Worm (Caenorhabditis elegans) whole organism, L4 larva: ENCODE results near the gene Y67D8B.5.

Experiments used
- D1046.2 ChIP-seq: fragments of 200-800 bp; sonication (Bioruptor generic); IDR thresholded peaks from 2 replicates; pipeline ENCODE4 v1.3.6; 2022; ENCODE audit warnings: missing genetic modification characterization, missing compliant biosample characterization
- F44E2.7 ChIP-seq: fragments of 200-800 bp; sonication (Bioruptor generic); IDR thresholded peaks from 2 replicates; pipeline ENCODE4 v2.1.2; 2022; ENCODE audit warnings: missing genetic modification characterization, missing compliant biosample characterization
- T20F7.1 ChIP-seq: fragments of 200-800 bp; sonication (Bioruptor generic); optimal IDR thresholded peaks from 2 replicates; lab custom pipeline; 2018; ENCODE audit warnings: mild to moderate bottlenecking, missing genetic modification characterization, missing compliant biosample characterization
- T26A8.4 ChIP-seq: fragments of 200-800 bp; sonication (Bioruptor generic); IDR thresholded peaks from 2 replicates; pipeline ENCODE4 v1.3.6; 2022; ENCODE audit warnings: missing genetic modification characterization, missing compliant biosample characterization
- Y5F2A.4 ChIP-seq: fragments of 200-800 bp; sonication (Bioruptor generic); optimal IDR thresholded peaks from 2 replicates; lab custom pipeline; 2018; ENCODE audit warnings: mild to moderate bottlenecking, missing genetic modification characterization, missing compliant biosample characterization
- Y75B8A.6 ChIP-seq: fragments of 200-800 bp; sonication (Bioruptor generic); IDR thresholded peaks from 2 replicates; pipeline ENCODE4 v1.3.6; 2022; ENCODE audit warnings: missing genetic modification reagents, missing genetic modification characterization, missing compliant biosample characterization
- aha-1 ChIP-seq: fragments of 150-350 bp; peaks from one replicate; lab custom pipeline; 2014; ENCODE audit warnings: missing biosample characterization, missing genetic modification characterization
- ama-1 ChIP-seq: fragments of 150-350 bp; optimal IDR thresholded peaks from 2 replicates; lab custom pipeline; 2014; ENCODE audit warnings: inconsistent platforms, mixed read lengths
- attf-4 ChIP-seq: sonication (generic microtip); optimal IDR thresholded peaks from 3 replicates; lab custom pipeline; 2017; ENCODE audit warnings: missing biosample characterization, missing genetic modification characterization
- ceh-44 ChIP-seq: fragments of 200-800 bp; sonication (Bioruptor generic); IDR thresholded peaks from 2 replicates; pipeline ENCODE4 v1.3.6; 2022; ENCODE audit warnings: missing genetic modification reagents, missing genetic modification characterization, missing compliant biosample characterization
- ces-1 ChIP-seq: fragments of 150-350 bp; sonication (generic microtip); optimal IDR thresholded peaks from 4 replicates; lab custom pipeline; 2014; ENCODE audit warnings: missing biosample characterization, missing genetic modification reagents, missing genetic modification characterization
- ctbp-1 ChIP-seq: fragments of 200-800 bp; sonication (Bioruptor generic); IDR thresholded peaks from 2 replicates; pipeline ENCODE4 v1.3.6; 2022; ENCODE audit warnings: missing genetic modification reagents, missing genetic modification characterization, missing compliant biosample characterization
- daf-12 ChIP-seq: fragments of 150-350 bp; optimal IDR thresholded peaks from 2 replicates; lab custom pipeline; 2014; ENCODE audit warnings: missing biosample characterization, missing genetic modification reagents, missing genetic modification characterization
- daf-16 ChIP-seq, 3 experiments: sonication (generic microtip); optimal IDR thresholded peaks; 2 replicates each; lab custom pipeline; 2016 to 2017; ENCODE audit warnings: missing genetic modification characterization in 3 of 3, missing genetic modification reagents in 3 of 3, mild to moderate bottlenecking in 2 of 3, missing compliant biosample characterization in 2 of 3, missing biosample characterization in 1 of 3, moderate library complexity in 1 of 3
- daf-8 ChIP-seq: fragments of 200-800 bp; sonication (Bioruptor generic); IDR thresholded peaks from 2 replicates; pipeline ENCODE4 v1.3.6; 2022; ENCODE audit warnings: missing genetic modification characterization, missing compliant biosample characterization
- dmd-8 ChIP-seq: fragments of 200-800 bp; sonication (Bioruptor generic); IDR thresholded peaks from 2 replicates; pipeline ENCODE4 v1.3.6; 2022; ENCODE audit warnings: missing genetic modification characterization, missing compliant biosample characterization
- dmd-9 ChIP-seq: fragments of 200-800 bp; sonication (Bioruptor generic); IDR thresholded peaks from 2 replicates; pipeline ENCODE4 v1.3.6; 2022; ENCODE audit warnings: missing genetic modification reagents, missing genetic modification characterization, missing compliant biosample characterization
- dpl-1 ChIP-seq: fragments of 150-350 bp; optimal IDR thresholded peaks from 2 replicates; lab custom pipeline; 2014; ENCODE audit warnings: missing biosample characterization, missing genetic modification reagents, missing genetic modification characterization
- gei-8 ChIP-seq: fragments of 200-800 bp; sonication (Bioruptor generic); optimal IDR thresholded peaks from 2 replicates; lab custom pipeline; 2018; ENCODE audit warnings: mild to moderate bottlenecking, missing genetic modification characterization, missing compliant biosample characterization
- hlh-11 ChIP-seq: fragments of 200-800 bp; sonication (Bioruptor generic); optimal IDR thresholded peaks from 2 replicates; lab custom pipeline; 2018; ENCODE audit warnings: mild to moderate bottlenecking, missing genetic modification characterization, missing compliant biosample characterization
- hlh-30 ChIP-seq: sonication (generic microtip); optimal IDR thresholded peaks from 2 replicates; lab custom pipeline; 2017; ENCODE audit warnings: antibody characterized with exemption, mild to moderate bottlenecking, missing genetic modification characterization, missing compliant biosample characterization; ENCODE audit not compliant: insufficient read depth
- lim-7 ChIP-seq: fragments of 200-800 bp; sonication (Bioruptor generic); IDR thresholded peaks from 2 replicates; pipeline ENCODE4 v1.3.6; 2022; ENCODE audit warnings: missing genetic modification characterization, missing compliant biosample characterization
- lin-13 ChIP-seq: fragments of 150-350 bp; optimal IDR thresholded peaks from 2 replicates; lab custom pipeline; 2014; ENCODE audit warnings: missing biosample characterization, missing genetic modification reagents, missing genetic modification characterization
- lin-15B ChIP-seq: fragments of 150-350 bp; sonication (generic microtip); optimal IDR thresholded peaks from 3 replicates; lab custom pipeline; 2014; ENCODE audit warnings: missing biosample characterization, missing genetic modification characterization
- lir-3 ChIP-seq: sonication (generic microtip); optimal IDR thresholded peaks from 2 replicates; lab custom pipeline; 2016; ENCODE audit warnings: mild to moderate bottlenecking, missing genetic modification characterization, missing compliant biosample characterization
- lsy-2 ChIP-seq, 2 experiments: fragments of 150-350 bp in 1 of 2; sonication (generic microtip) in 1 of 2; optimal IDR thresholded peaks; 2 replicates each; lab custom pipeline; 2014 to 2017; ENCODE audit warnings: missing biosample characterization in 2 of 2, missing genetic modification characterization in 2 of 2
- madf-5 ChIP-seq, 2 experiments: fragments of 200-800 bp; sonication (Bioruptor generic); IDR thresholded peaks; 2 replicates each; pipeline ENCODE4 v1.3.6; 2022; ENCODE audit warnings: missing compliant biosample characterization in 2 of 2, missing genetic modification characterization in 2 of 2
- madf-9 ChIP-seq: fragments of 200-800 bp; sonication (Bioruptor generic); conservative IDR thresholded peaks from 2 replicates; pipeline ENCODE4 v1.3.6; 2022; ENCODE audit warnings: missing genetic modification reagents, missing genetic modification characterization, missing compliant biosample characterization
- mdl-1 ChIP-seq, 2 experiments: fragments of 150-350 bp in 1 of 2; sonication (generic microtip) in 1 of 2; optimal IDR thresholded peaks; 2 replicates each; lab custom pipeline; 2014 to 2017; ENCODE audit warnings: missing biosample characterization in 2 of 2, missing genetic modification characterization in 2 of 2
- mdt-29 ChIP-seq: fragments of 200-800 bp; sonication (Bioruptor generic); IDR thresholded peaks from 2 replicates; pipeline ENCODE4 v1.3.6; 2022; ENCODE audit warnings: missing genetic modification reagents, missing genetic modification characterization, missing compliant biosample characterization
- mep-1 ChIP-seq: fragments of 150-350 bp; sonication (generic microtip); optimal IDR thresholded peaks from 3 replicates; lab custom pipeline; 2014; ENCODE audit warnings: missing biosample characterization, missing genetic modification characterization
- mxl-2 ChIP-seq: fragments of 200-800 bp; sonication (Bioruptor generic); conservative IDR thresholded peaks from 2 replicates; pipeline ENCODE4 v1.3.6; 2022; ENCODE audit warnings: missing genetic modification reagents, missing genetic modification characterization, missing compliant biosample characterization
- mxl-3 ChIP-seq: fragments of 200-800 bp; sonication (Bioruptor generic); optimal IDR thresholded peaks from 2 replicates; lab custom pipeline; 2018; ENCODE audit warnings: mild to moderate bottlenecking, missing genetic modification characterization, missing compliant biosample characterization
- nhr-10 ChIP-seq: fragments of 150-350 bp; optimal IDR thresholded peaks from 2 replicates; lab custom pipeline; 2014; ENCODE audit warnings: missing biosample characterization, missing genetic modification characterization
- nhr-11 ChIP-seq: fragments of 150-350 bp; optimal IDR thresholded peaks from 2 replicates; lab custom pipeline; 2014; ENCODE audit warnings: missing biosample characterization, missing genetic modification characterization
- nhr-28 ChIP-seq: fragments of 150-350 bp; optimal IDR thresholded peaks from 2 replicates; lab custom pipeline; 2014; ENCODE audit warnings: missing biosample characterization, missing genetic modification characterization
- nhr-77 ChIP-seq: fragments of 150-350 bp; optimal IDR thresholded peaks from 2 replicates; lab custom pipeline; 2014; ENCODE audit warnings: missing biosample characterization, missing genetic modification characterization
- pha-4 ChIP-seq, 2 experiments: fragments of 150-350 bp in 1 of 2; fragments of 200-800 bp in 1 of 2; sonication (Bioruptor generic) in 1 of 2; IDR thresholded peaks in 1 of 2; optimal IDR thresholded peaks in 1 of 2; 2 replicates each; pipeline versions ENCODE4 v1.3.6 to Lab custom; 2014 to 2022; ENCODE audit warnings: missing genetic modification characterization in 2 of 2, missing genetic modification reagents in 2 of 2, missing biosample characterization in 1 of 2, missing compliant biosample characterization in 1 of 2
- pqm-1 ChIP-seq: sonication (generic microtip); optimal IDR thresholded peaks from 2 replicates; lab custom pipeline; 2017; ENCODE audit warnings: missing biosample characterization, missing genetic modification characterization
- saeg-2 ChIP-seq: fragments of 200-800 bp; sonication (Bioruptor generic); IDR thresholded peaks from 2 replicates; pipeline ENCODE4 v1.3.6; 2022; ENCODE audit warnings: missing genetic modification reagents, missing genetic modification characterization, missing compliant biosample characterization
- set-16 ChIP-seq: fragments of 200-800 bp; sonication (Bioruptor generic); IDR thresholded peaks from 2 replicates; pipeline ENCODE4 v1.3.6; 2022; ENCODE audit warnings: missing genetic modification reagents, missing genetic modification characterization, missing compliant biosample characterization
- snpc-1.2 ChIP-seq: fragments of 200-800 bp; sonication (Bioruptor generic); IDR thresholded peaks from 2 replicates; pipeline ENCODE4 v1.3.6; 2022; ENCODE audit warnings: missing genetic modification reagents, missing genetic modification characterization, missing compliant biosample characterization
- spr-1 ChIP-seq: sonication (generic microtip); optimal IDR thresholded peaks from 2 replicates; lab custom pipeline; 2016; ENCODE audit warnings: mild to moderate bottlenecking, missing genetic modification characterization, missing compliant biosample characterization
- tag-97 ChIP-seq: fragments of 200-800 bp; sonication (Bioruptor generic); IDR thresholded peaks from 2 replicates; pipeline ENCODE4 v1.3.6; 2022; ENCODE audit warnings: missing genetic modification characterization, missing compliant biosample characterization
- tra-1 ChIP-seq: fragments of 200-800 bp; sonication (Bioruptor generic); IDR thresholded peaks from 2 replicates; pipeline ENCODE4 v1.3.6; 2022; ENCODE audit warnings: missing genetic modification reagents, missing genetic modification characterization, missing compliant biosample characterization
- unc-62 ChIP-seq, 3 experiments: fragments of 150-350 bp in 1 of 3; sonication (generic microtip); optimal IDR thresholded peaks in 2 of 3; peaks in 1 of 3; 1 replicate in 1 of 3; 2 replicates in 2 of 3; lab custom pipeline; 2014 to 2017; ENCODE audit warnings: missing biosample characterization in 3 of 3, missing genetic modification characterization in 3 of 3, missing genetic modification reagents in 3 of 3, missing genotype in 1 of 3
- zag-1 ChIP-seq: fragments of 150-350 bp; optimal IDR thresholded peaks from 2 replicates; lab custom pipeline; 2014; ENCODE audit warnings: missing biosample characterization, missing genetic modification characterization
- zfp-2 ChIP-seq: sonication (generic microtip); optimal IDR thresholded peaks from 2 replicates; lab custom pipeline; 2016; ENCODE audit warnings: mild to moderate bottlenecking, missing genetic modification characterization, missing compliant biosample characterization
- ztf-11 ChIP-seq: fragments of 150-350 bp; optimal IDR thresholded peaks from 2 replicates; lab custom pipeline; 2014; ENCODE audit warnings: missing biosample characterization, missing genetic modification characterization
- ztf-7 ChIP-seq: fragments of 150-350 bp; optimal IDR thresholded peaks from 2 replicates; lab custom pipeline; 2014; ENCODE audit warnings: missing biosample characterization, missing genetic modification characterization

Y67D8B.5 gene

DNA sequence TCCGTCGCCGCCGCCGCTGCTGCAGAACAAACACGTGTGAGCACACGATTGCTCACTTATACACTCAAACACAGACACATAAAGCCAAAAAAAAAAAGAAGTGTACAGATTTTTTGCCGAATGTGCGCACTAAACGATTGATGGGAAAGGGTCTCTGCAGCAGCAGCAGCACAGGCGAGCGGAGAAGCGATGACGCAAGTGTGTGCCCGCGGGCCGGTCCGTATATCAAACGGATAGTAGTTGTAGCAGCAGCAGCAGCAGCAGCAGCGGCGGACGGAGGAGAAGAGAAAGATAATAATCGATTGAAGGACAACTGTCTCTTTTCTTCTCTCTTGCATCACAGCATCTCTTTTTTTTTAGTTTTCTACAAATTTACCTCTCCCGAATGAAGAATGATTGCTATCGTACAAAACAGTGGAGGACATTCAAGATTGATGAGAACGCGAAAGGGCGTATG lies 31.3 kb downstream of the Y67D8B.5 start (continued):
- TF ChIP-seq dmd-8 (no peak), hlh-11 (tag; lab: Kevin White, UChicago) (peak; percentile 85), spr-1 (tag; lab: Kevin White, UChicago) (peak; percentile 13), ces-1 (no peak), attf-4 (tag; lab: Kevin White, UChicago) (no peak), F44E2.7 (GFP tag; lab: Robert Waterston, UW) (no peak), madf-5 (GFP tag; IDR thresholded peaks at IDR 0.05; lab: Robert Waterston, UW) (0 out of 4 replicates have a peak, but pooled peaks of 1 of the 2 experiments have one; percentile 46), aha-1 (tag; lab: Kevin White, UChicago) (peak; percentile 96), D1046.2 (GFP tag; lab: Robert Waterston, UW) (0 out of 2 replicates have a peak, but pooled peaks have one; percentile 17), nhr-28 (tag; lab: Kevin White, UChicago) (peak; percentile 59), mdl-1 (tag; optimal IDR thresholded peaks at IDR 0.05; lab: Kevin White, UChicago) (peak in 1 of 2 experiments; percentile 56), dpl-1 (no peak), lin-13 (GFP tag; lab: Kevin White, UChicago) (no peak), daf-12 (no peak), zag-1 (no peak), lsy-2 (tag; optimal IDR thresholded peaks at IDR 0.05; lab: Kevin White, UChicago) (peak in 1 of 2 experiments; percentile 16)

DNA sequence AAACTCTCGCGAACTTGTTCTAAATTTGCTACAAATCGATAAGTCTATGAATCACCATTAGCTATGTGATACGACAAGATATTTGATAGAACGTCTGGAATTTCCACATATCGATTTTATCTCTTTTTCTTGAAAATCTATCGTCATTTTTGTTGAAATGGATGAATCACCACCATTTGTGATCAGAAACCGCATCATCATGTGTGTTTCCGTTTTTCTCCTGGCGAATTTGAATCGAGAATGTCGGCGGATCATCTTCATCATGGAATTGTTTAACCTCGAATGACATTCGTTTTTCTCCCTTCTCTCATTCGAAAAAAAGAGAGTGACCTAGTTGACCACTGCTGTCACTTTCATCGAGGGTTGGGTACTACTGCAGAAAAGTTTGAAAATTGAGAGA lies 32.1 kb downstream of the Y67D8B.5 start:
- TF ChIP-seq pqm-1 (tag; lab: Kevin White, UChicago) (no peak), T26A8.4 (GFP tag; lab: Robert Waterston, UW) (peak; percentile 51), tra-1 (no peak), zfp-2 (no peak), Y75B8A.6 (GFP tag; lab: Robert Waterston, UW) (no peak), ztf-11 (tag; lab: Kevin White, UChicago) (no peak), daf-16 (GFP tag; optimal IDR thresholded peaks at IDR 0.05; lab: Kevin White, UChicago) (no peak), daf-16 (tag; optimal IDR thresholded peaks at IDR 0.05; lab: Kevin White, UChicago) (no peak), tag-97 (GFP tag; lab: Robert Waterston, UW) (no peak), lir-3 (tag; lab: Kevin White, UChicago) (no peak), madf-9 (GFP tag; lab: Robert Waterston, UW) (no peak), gei-8 (GFP tag; lab: Kevin White, UChicago) (no peak), unc-62 (GFP tag; optimal IDR thresholded peaks at IDR 0.05 in 1 of 2; lab: Kevin White, UChicago) (no peak), unc-62 (tag; optimal IDR thresholded peaks at IDR 0.05; lab: Kevin White, UChicago) (no peak), ceh-44 (GFP tag; lab: Robert Waterston, UW) (no peak), mep-1 (tag; lab: Kevin White, UChicago) (no peak), mdl-1 (tag; optimal IDR thresholded peaks at IDR 0.05; lab: Kevin White, UChicago) (peak in 1 of 2 experiments; percentile 47), zag-1 (no peak), nhr-11 (tag; lab: Kevin White, UChicago) (no peak), pha-4 (GFP tag; IDR thresholded peaks at IDR 0.05; lab: Robert Waterston, UW) (no peak), pha-4 (tag; optimal IDR thresholded peaks at IDR 0.05; lab: Kevin White, UChicago) (no peak), ama-1 (lab: Kevin White, UChicago) (no peak), mxl-2 (GFP tag; lab: Robert Waterston, UW) (no peak), mdt-29 (GFP tag; lab: Robert Waterston, UW) (no peak), set-16 (GFP tag; lab: Robert Waterston, UW) (no peak), spr-1 (tag; lab: Kevin White, UChicago) (no peak), nhr-77 (tag; lab: Kevin White, UChicago) (no peak), T20F7.1 (no peak), dmd-9 (no peak), nhr-10 (tag; lab: Kevin White, UChicago) (no peak), lin-15B (tag; lab: Kevin White, UChicago) (no peak), saeg-2 (GFP tag; lab: Robert Waterston, UW) (no peak), lim-7 (GFP tag; lab: Robert Waterston, UW) (no peak), hlh-30 (peak; percentile 49), Y5F2A.4 (no peak), ctbp-1 (GFP tag; lab: Robert Waterston, UW) (no peak), ztf-7 (tag; lab: Kevin White, UChicago) (no peak), snpc-1.2 (GFP tag; lab: Robert Waterston, UW) (no peak), daf-8 (GFP tag; lab: Robert Waterston, UW) (no peak), mxl-3 (GFP tag; lab: Kevin White, UChicago) (peak; percentile 26)
